Fruit fly (Drosophila melanogaster) whole organism, embryonic: Measurements from ENCODE around the gene CG10324.
A peak's percentile ranks its signal among the peaks of the same experiment; 100 is the strongest.

Experiments used
- ATbp ChIP-seq: fragments of 200-800 bp; sonication (Bioruptor generic); optimal IDR thresholded peaks from 2 replicates; lab custom pipeline; 2017; ENCODE audit warnings: missing biosample characterization, mild to moderate bottlenecking, missing genetic modification characterization, missing genetic modification reagents
- Blimp-1 ChIP-seq: fragments of 200-800 bp; sonication (Bioruptor generic); optimal IDR thresholded peaks from 3 replicates; lab custom pipeline; 2018; ENCODE audit warnings: missing biosample characterization, missing genetic modification characterization, mild to moderate bottlenecking, moderate library complexity, missing genetic modification reagents
- CG12299 ChIP-seq: fragments of 200-800 bp; sonication (Bioruptor generic); optimal IDR thresholded peaks from 2 replicates; lab custom pipeline; 2018; ENCODE audit warnings: missing biosample characterization, mild to moderate bottlenecking, missing genetic modification characterization
- CG1233 ChIP-seq: fragments of 200-800 bp; sonication (Bioruptor generic); optimal IDR thresholded peaks from 4 replicates; lab custom pipeline; 2018; ENCODE audit warnings: missing biosample characterization, mild to moderate bottlenecking, missing genetic modification characterization
- CG12744 ChIP-seq: fragments of 200-800 bp; sonication (Bioruptor generic); optimal IDR thresholded peaks from 2 replicates; lab custom pipeline; 2016; ENCODE audit warnings: missing biosample characterization, missing genetic modification characterization
- CG14441 ChIP-seq: fragments of 200-800 bp; sonication (Bioruptor generic); IDR thresholded peaks from 2 replicates; pipeline ENCODE4 v1.3.6; 2022; ENCODE audit warnings: missing biosample characterization, missing genetic modification characterization
- CG15601 ChIP-seq: fragments of 200-800 bp; sonication (Bioruptor generic); optimal IDR thresholded peaks from 3 replicates; lab custom pipeline; 2019; ENCODE audit warnings: missing biosample characterization, mild to moderate bottlenecking, missing genetic modification characterization, moderate library complexity
- CG2678 ChIP-seq: fragments of 200-800 bp; sonication (Bioruptor generic); optimal IDR thresholded peaks from 3 replicates; lab custom pipeline; 2019; ENCODE audit warnings: missing biosample characterization, mild to moderate bottlenecking, missing genetic modification characterization, moderate library complexity
- CG33557 ChIP-seq: fragments of 200-800 bp; sonication (Bioruptor generic); optimal IDR thresholded peaks from 2 replicates; lab custom pipeline; 2019; ENCODE audit warnings: missing biosample characterization, mild to moderate bottlenecking, missing genetic modification characterization, moderate library complexity
- CG34376 ChIP-seq: fragments of 200-800 bp; sonication (Bioruptor generic); optimal IDR thresholded peaks from 2 replicates; lab custom pipeline; 2018; ENCODE audit warnings: missing biosample characterization, mild to moderate bottlenecking, missing genetic modification characterization
- CG4282 ChIP-seq: fragments of 200-800 bp; sonication (Bioruptor generic); optimal IDR thresholded peaks from 2 replicates; lab custom pipeline; 2016; ENCODE audit warnings: missing biosample characterization, missing genetic modification characterization
- CG4328 ChIP-seq: fragments of 200-800 bp; sonication (Bioruptor generic); optimal IDR thresholded peaks from 3 replicates; lab custom pipeline; 2017; ENCODE audit warnings: missing biosample characterization, missing genetic modification reagents, missing genetic modification characterization
- CG6272 ChIP-seq: fragments of 200-800 bp; sonication (Bioruptor generic); IDR thresholded peaks from 2 replicates; pipeline ENCODE4 v1.3.6; 2022; ENCODE audit warnings: missing biosample characterization, missing genetic modification characterization
- CoRest ChIP-seq: fragments of 200-800 bp; sonication (Bioruptor generic); optimal IDR thresholded peaks from 3 replicates; lab custom pipeline; 2018; ENCODE audit warnings: missing biosample characterization, mild to moderate bottlenecking, missing genetic modification characterization, moderate library complexity
- Eip74EF ChIP-seq, 2 experiments: fragments of 200-800 bp in 1 of 2; fragments of >200 bp in 1 of 2; sonication (Bioruptor generic) in 1 of 2; optimal IDR thresholded peaks; 2 replicates each; lab custom pipeline; 2017 to 2019; ENCODE audit warnings: missing biosample characterization in 2 of 2, missing genetic modification characterization in 2 of 2, mild to moderate bottlenecking in 1 of 2, moderate library complexity in 1 of 2
- HmgZ ChIP-seq: fragments of 200-800 bp; sonication (Bioruptor generic); optimal IDR thresholded peaks from 2 replicates; lab custom pipeline; 2018; ENCODE audit warnings: missing biosample characterization, mild to moderate bottlenecking, missing genetic modification characterization
- NK7.1 ChIP-seq: fragments of 200-800 bp; sonication (Bioruptor generic); optimal IDR thresholded peaks from 3 replicates; lab custom pipeline; 2016; ENCODE audit warnings: missing biosample characterization, missing genetic modification characterization
- NfI ChIP-seq: fragments of 200-800 bp; sonication (Bioruptor generic); optimal IDR thresholded peaks from 3 replicates; lab custom pipeline; 2018; ENCODE audit warnings: missing biosample characterization, mild to moderate bottlenecking, missing genetic modification characterization, moderate library complexity
- Sox100B ChIP-seq: fragments of 200-800 bp; sonication (Bioruptor generic); optimal IDR thresholded peaks from 3 replicates; lab custom pipeline; 2018; ENCODE audit warnings: missing biosample characterization, mild to moderate bottlenecking, missing genetic modification characterization
- Stat92E ChIP-seq, 3 experiments: fragments of >200 bp in 2 of 3; fragments of 200-800 bp in 1 of 3; sonication (Bioruptor generic) in 1 of 3; optimal IDR thresholded peaks; 2 replicates each; lab custom pipeline; 2017 to 2019; ENCODE audit warnings: missing biosample characterization in 3 of 3, missing genetic modification characterization in 3 of 3, mild to moderate bottlenecking in 1 of 3, moderate library complexity in 1 of 3
- Trl ChIP-seq, 3 experiments: fragments of >200 bp in 2 of 3; fragments of 200-800 bp in 1 of 3; sonication (Bioruptor generic) in 1 of 3; optimal IDR thresholded peaks; 2 replicates in 1 of 3; 3 replicates in 2 of 3; lab custom pipeline; 2016 to 2017; ENCODE audit warnings: missing biosample characterization in 1 of 3, missing genetic modification characterization in 1 of 3
- Xrp1 ChIP-seq: fragments of 200-800 bp; sonication (Bioruptor generic); IDR thresholded peaks from 2 replicates; pipeline ENCODE4 v1.3.6; 2022; ENCODE audit warnings: missing biosample characterization, missing genetic modification characterization
- YL-1 ChIP-seq: fragments of 200-800 bp; sonication (Bioruptor generic); optimal IDR thresholded peaks from 3 replicates; lab custom pipeline; 2017; ENCODE audit warnings: missing biosample characterization, mild to moderate bottlenecking, missing genetic modification characterization
- amos ChIP-seq: fragments of 200-800 bp; sonication (Bioruptor generic); IDR thresholded peaks from 2 replicates; pipeline ENCODE4 v1.3.6; 2022; ENCODE audit warnings: missing biosample characterization, missing genetic modification characterization; ENCODE audit not compliant: partially characterized antibody
- ara ChIP-seq: fragments of 200-800 bp; sonication (Bioruptor generic); IDR thresholded peaks from 2 replicates; pipeline ENCODE4 v1.3.6; 2022; ENCODE audit warnings: missing biosample characterization, missing genetic modification characterization
- caup ChIP-seq: fragments of 200-800 bp; sonication (Bioruptor generic); optimal IDR thresholded peaks from 3 replicates; lab custom pipeline; 2017; ENCODE audit warnings: missing biosample characterization, mild to moderate bottlenecking, missing genetic modification characterization, moderate library complexity; ENCODE audit not compliant: severe bottlenecking
- crp ChIP-seq, 2 experiments: fragments of 200-800 bp; sonication (Bioruptor generic); optimal IDR thresholded peaks; 2 replicates in 1 of 2; 3 replicates in 1 of 2; lab custom pipeline; 2017; ENCODE audit warnings: missing biosample characterization in 2 of 2, missing genetic modification characterization in 2 of 2, mild to moderate bottlenecking in 1 of 2, moderate library complexity in 1 of 2
- cwo ChIP-seq: fragments of 200-800 bp; sonication (Bioruptor generic); optimal IDR thresholded peaks from 3 replicates; lab custom pipeline; 2017; ENCODE audit warnings: missing biosample characterization, missing genetic modification characterization, mild to moderate bottlenecking, moderate library complexity, missing genetic modification reagents
- danr ChIP-seq: fragments of 200-800 bp; sonication (Bioruptor generic); IDR thresholded peaks from 2 replicates; pipeline ENCODE4 v1.3.6; 2022; ENCODE audit warnings: missing biosample characterization, missing genetic modification characterization
- en ChIP-seq: fragments of 200-800 bp; sonication (Bioruptor generic); optimal IDR thresholded peaks from 2 replicates; lab custom pipeline; 2016; ENCODE audit warnings: missing biosample characterization, missing genetic modification characterization
- fd3F ChIP-seq: fragments of 200-800 bp; sonication (Bioruptor generic); optimal IDR thresholded peaks from 2 replicates; lab custom pipeline; 2018; ENCODE audit warnings: missing biosample characterization, mild to moderate bottlenecking, missing genetic modification characterization, moderate library complexity
- fd64A ChIP-seq: fragments of 200-800 bp; sonication (Bioruptor generic); optimal IDR thresholded peaks from 3 replicates; lab custom pipeline; 2018; ENCODE audit warnings: missing biosample characterization, mild to moderate bottlenecking, missing genetic modification characterization
- gsb-n ChIP-seq: fragments of 200-800 bp; sonication (Bioruptor generic); optimal IDR thresholded peaks from 3 replicates; lab custom pipeline; 2018; ENCODE audit warnings: missing biosample characterization, mild to moderate bottlenecking, missing genetic modification characterization
- kni ChIP-seq: fragments of 200-800 bp; sonication (Bioruptor generic); optimal IDR thresholded peaks from 3 replicates; lab custom pipeline; 2017; ENCODE audit warnings: mild to moderate bottlenecking, missing biosample characterization, missing genetic modification reagents, missing genetic modification characterization
- mirr ChIP-seq: fragments of 200-800 bp; sonication (Bioruptor generic); optimal IDR thresholded peaks from 3 replicates; lab custom pipeline; 2018; ENCODE audit warnings: missing biosample characterization, mild to moderate bottlenecking, missing genetic modification characterization
- mld ChIP-seq: fragments of 200-800 bp; sonication (Bioruptor generic); IDR thresholded peaks from 3 replicates; pipeline ENCODE4 v1.3.6; 2022; ENCODE audit warnings: missing biosample characterization, missing genetic modification characterization; ENCODE audit not compliant: partially characterized antibody
- nerfin-1 ChIP-seq: fragments of 200-800 bp; sonication (Bioruptor generic); optimal IDR thresholded peaks from 3 replicates; lab custom pipeline; 2019; ENCODE audit warnings: missing biosample characterization, mild to moderate bottlenecking, missing genetic modification characterization, moderate library complexity
- onecut ChIP-seq: fragments of 200-800 bp; sonication (Bioruptor generic); IDR thresholded peaks from 2 replicates; pipeline ENCODE4 v1.3.6; 2022; ENCODE audit warnings: missing biosample characterization, missing genetic modification characterization
- pfk ChIP-seq: fragments of 200-800 bp; sonication (Bioruptor generic); optimal IDR thresholded peaks from 2 replicates; lab custom pipeline; 2018; ENCODE audit warnings: missing biosample characterization, mild to moderate bottlenecking, missing genetic modification characterization, moderate library complexity
- pros ChIP-seq: fragments of 200-800 bp; sonication (Bioruptor generic); optimal IDR thresholded peaks from 3 replicates; lab custom pipeline; 2019; ENCODE audit warnings: missing biosample characterization, mild to moderate bottlenecking, missing genetic modification characterization, moderate library complexity
- run ChIP-seq: fragments of 200-800 bp; sonication (Bioruptor generic); optimal IDR thresholded peaks from 3 replicates; lab custom pipeline; 2018; ENCODE audit warnings: missing biosample characterization, mild to moderate bottlenecking, missing genetic modification characterization
- schlank ChIP-seq: fragments of 200-800 bp; sonication (Bioruptor generic); optimal IDR thresholded peaks from 2 replicates; lab custom pipeline; 2018; ENCODE audit warnings: missing biosample characterization, mild to moderate bottlenecking, missing genetic modification characterization
- sug ChIP-seq: fragments of 200-800 bp; optimal IDR thresholded peaks from 2 replicates; lab custom pipeline; 2019; ENCODE audit warnings: missing biosample characterization, mild to moderate bottlenecking, missing genetic modification characterization, moderate library complexity
- wek ChIP-seq: fragments of 200-800 bp; sonication (Bioruptor generic); optimal IDR thresholded peaks from 3 replicates; lab custom pipeline; 2018; ENCODE audit warnings: missing biosample characterization, mild to moderate bottlenecking, missing genetic modification characterization, moderate library complexity

CG10324 gene

dm6 chr3R:16655494-16656493, 9.0 kb upstream of the CG10324 start, which contains the start of gene modSP (continued):
- no peak for TF ChIP-seq CG6272
- peak; percentile 6 for TF ChIP-seq CG12744 (GFP tag; lab: Kevin White, UChicago)
- no peak for TF ChIP-seq danr
- TF ChIP-seq caup (GFP tag; lab: Kevin White, UChicago), result no peak
- no peak for TF ChIP-seq crp (GFP tag; optimal IDR thresholded peaks at IDR 0.05; lab: Kevin White, UChicago)
- peak; percentile 59 for TF ChIP-seq CoRest
- peak; percentile 81; the same call in 2 of the 3 replicates for TF ChIP-seq mld
- no peak for TF ChIP-seq NK7.1 (GFP tag; lab: Kevin White, UChicago)
- no peak for TF ChIP-seq pros (GFP tag; lab: Kevin White, UChicago)
- TF ChIP-seq CG14441 (GFP tag; lab: Robert Waterston, UW), result peak; percentile 43; the same call in 1 of the 2 replicates
- no peak for TF ChIP-seq CG4282 (GFP tag; lab: Kevin White, UChicago)
- no peak for TF ChIP-seq wek (GFP tag; lab: Kevin White, UChicago)
- TF ChIP-seq, all 482 proteins: peak for 195

dm6 chr3R:16655000-16655493, 8.2 kb upstream of the CG10324 start:
- TF ChIP-seq CG2678 (peak; percentile 40), NfI (GFP tag; lab: Kevin White, UChicago) (peak; percentile 9), Eip74EF (GFP tag; optimal IDR thresholded peaks at IDR 0.05; lab: Kevin White, UChicago) (peak in 1 of 2 experiments; percentile 75), run (no peak), Stat92E (GFP tag; optimal IDR thresholded peaks at IDR 0.05; lab: Kevin White, UChicago) (peak in 1 of 3 experiments; percentile 66), pfk (GFP tag; lab: Kevin White, UChicago) (peak; percentile 20), HmgZ (tag; lab: Kevin White, UChicago) (peak; percentile 21), schlank (tag; lab: Kevin White, UChicago) (peak; percentile 3), ATbp (GFP tag; lab: Kevin White, UChicago) (peak; percentile 4), CG4328 (GFP tag; lab: Kevin White, UChicago) (peak; percentile 39), en (GFP tag; lab: Kevin White, UChicago) (no peak), cwo (GFP tag; lab: Kevin White, UChicago) (no peak), CG15601 (tag; lab: Kevin White, UChicago) (peak; percentile 15), Blimp-1 (GFP tag; lab: Kevin White, UChicago) (peak; percentile 19), sug (tag; lab: Kevin White, UChicago) (peak; percentile 32), fd64A (GFP tag; lab: Kevin White, UChicago) (peak; percentile 15), fd3F (GFP tag; lab: Kevin White, UChicago) (peak; percentile 17), Sox100B (peak; percentile 16), ara (peak; percentile 42; the same call in 1 of the 2 replicates), amos (peak; percentile 11; the same call in 1 of the 2 replicates), CG12299 (tag; lab: Kevin White, UChicago) (peak; percentile 40), Xrp1 (GFP tag; lab: Robert Waterston, UW) (peak; percentile 25; the same call in 1 of the 2 replicates), kni (GFP tag; lab: Kevin White, UChicago) (peak; percentile 63), YL-1 (GFP tag; lab: Kevin White, UChicago) (peak; percentile 21), CG34376 (GFP tag; lab: Kevin White, UChicago) (peak; percentile 33), nerfin-1 (tag; lab: Kevin White, UChicago) (peak; percentile 12), Trl (optimal IDR thresholded peaks at IDR 0.05; lab: Kevin White, UChicago) (peak in 1 of 2 experiments; percentile 3), Trl (GFP tag; optimal IDR thresholded peaks at IDR 0.05; lab: Kevin White, UChicago) (no peak), gsb-n (tag; lab: Kevin White, UChicago) (no peak), mirr (GFP tag; lab: Kevin White, UChicago) (peak; percentile 47), CG1233 (GFP tag; lab: Kevin White, UChicago) (peak; percentile 27), CG33557 (GFP tag; lab: Kevin White, UChicago) (peak; percentile 49), onecut (GFP tag; lab: Robert Waterston, UW) (no peak)
